Worm (Caenorhabditis elegans) whole organism, L2 larva: ENCODE results near the gene K08D8.9.

Experiments
- R02D3.7 ChIP-seq: fragments of 150-350 bp; optimal IDR thresholded peaks from 2 replicates; lab custom pipeline; 2014; ENCODE audit warnings: missing biosample characterization, missing genetic modification characterization
- blmp-1 ChIP-seq: sonication (generic microtip); optimal IDR thresholded peaks from 2 replicates; lab custom pipeline; 2017; ENCODE audit warnings: missing genetic modification characterization, mild to moderate bottlenecking, missing compliant biosample characterization, antibody characterized with exemption, moderate library complexity; ENCODE audit not compliant: insufficient read depth
- ceh-16 ChIP-seq: fragments of 150-350 bp; optimal IDR thresholded peaks from 2 replicates; lab custom pipeline; 2014; ENCODE audit warnings: missing biosample characterization, missing genetic modification characterization
- dmd-4 ChIP-seq: sonication (generic microtip); optimal IDR thresholded peaks from 2 replicates; lab custom pipeline; 2017; ENCODE audit warnings: missing biosample characterization, missing genetic modification characterization
- elt-1 ChIP-seq: fragments of 150-350 bp; optimal IDR thresholded peaks from 2 replicates; lab custom pipeline; 2014; ENCODE audit warnings: missing biosample characterization, missing genetic modification characterization
- elt-3 ChIP-seq: sonication (generic microtip); optimal IDR thresholded peaks from 2 replicates; lab custom pipeline; 2017; ENCODE audit warnings: missing biosample characterization, missing genetic modification characterization
- lsy-2 ChIP-seq, 2 experiments: fragments of 150-350 bp in 1 of 2; sonication (generic microtip) in 1 of 2; optimal IDR thresholded peaks; 2 replicates each; lab custom pipeline; 2014 to 2017; ENCODE audit warnings: missing biosample characterization in 2 of 2, missing genetic modification characterization in 2 of 2
- unc-39 ChIP-seq: fragments of 150-350 bp; optimal IDR thresholded peaks from 2 replicates; lab custom pipeline; 2014; ENCODE audit warnings: missing biosample characterization, missing genetic modification characterization
- unc-55 ChIP-seq: fragments of 150-350 bp; sonication (generic microtip); optimal IDR thresholded peaks from 3 replicates; lab custom pipeline; 2014; ENCODE audit warnings: missing biosample characterization, missing genetic modification reagents, missing genetic modification characterization

- TF ChIP-seq elt-3 (tag; lab: Kevin White, UChicago) (no peak), blmp-1 (tag; lab: Kevin White, UChicago) (no peak), elt-1 (tag; lab: Kevin White, UChicago) (no peak), ceh-16 (tag; lab: Kevin White, UChicago) (no peak), unc-55 (GFP tag; lab: Kevin White, UChicago) (no peak), unc-39 (no peak), dmd-4 (tag; lab: Kevin White, UChicago) (no peak), R02D3.7 (no peak), lsy-2 (tag; optimal IDR thresholded peaks at IDR 0.05; lab: Kevin White, UChicago) (no peak)
Observed at ce11 chrIV:12924332-12924731, 24.8 kb downstream of the K08D8.9 start, which contains the start of gene srlf-4.
